Worm (Caenorhabditis elegans) whole organism, early embryonic: ENCODE results near the gene CD4.1.

Source experiments
- B0310.2 ChIP-seq: sonication (generic microtip); optimal IDR thresholded peaks from 2 replicates; lab custom pipeline; 2016; ENCODE audit warnings: mild to moderate bottlenecking, missing genetic modification characterization, missing compliant biosample characterization
- F13C5.2 ChIP-seq: sonication (generic microtip); optimal IDR thresholded peaks from 2 replicates; lab custom pipeline; 2017; ENCODE audit warnings: mild to moderate bottlenecking, missing genetic modification characterization, inconsistent platforms, missing compliant biosample characterization
- aly-1 ChIP-seq: sonication (generic microtip); optimal IDR thresholded peaks from 2 replicates; lab custom pipeline; 2016; ENCODE audit warnings: missing genetic modification characterization, missing compliant biosample characterization
- ama-1 ChIP-seq: fragments of 150-350 bp; optimal IDR thresholded peaks from 2 replicates; lab custom pipeline; 2014
- ceh-13 ChIP-seq: fragments of 200-800 bp; sonication (Bioruptor generic); optimal IDR thresholded peaks from 2 replicates; lab custom pipeline; 2018; ENCODE audit warnings: mild to moderate bottlenecking, missing genetic modification characterization, missing compliant biosample characterization
- ceh-36 ChIP-seq: sonication (generic microtip); optimal IDR thresholded peaks from 2 replicates; lab custom pipeline; 2016; ENCODE audit warnings: missing genetic modification characterization, inconsistent platforms, missing compliant biosample characterization
- ets-7 ChIP-seq: sonication (generic microtip); optimal IDR thresholded peaks from 2 replicates; lab custom pipeline; 2016; ENCODE audit warnings: missing genotype, missing genetic modification characterization, missing compliant biosample characterization
- flt-1 ChIP-seq: fragments of 200-800 bp; sonication (Bioruptor generic); IDR thresholded peaks from 2 replicates; pipeline ENCODE4 v1.3.6; 2022; ENCODE audit warnings: missing genetic modification characterization, missing compliant biosample characterization
- hmbx-1 ChIP-seq: sonication (generic microtip); optimal IDR thresholded peaks from 2 replicates; lab custom pipeline; 2016; ENCODE audit warnings: mild to moderate bottlenecking, missing genetic modification characterization, missing compliant biosample characterization
- hmg-4 ChIP-seq: fragments of 200-800 bp; sonication (Bioruptor generic); optimal IDR thresholded peaks from 2 replicates; lab custom pipeline; 2018; ENCODE audit warnings: mild to moderate bottlenecking, missing genetic modification characterization, missing compliant biosample characterization
- hnd-1 ChIP-seq: sonication (generic microtip); optimal IDR thresholded peaks from 2 replicates; lab custom pipeline; 2016; ENCODE audit warnings: missing genetic modification characterization, missing compliant biosample characterization
- pes-1 ChIP-seq: fragments of 200-800 bp; sonication (Bioruptor generic); IDR thresholded peaks from 2 replicates; pipeline ENCODE4 v1.3.6; 2022; ENCODE audit warnings: missing genetic modification reagents, missing genetic modification characterization, missing compliant biosample characterization
- scrt-1 ChIP-seq: fragments of 200-800 bp; sonication (Bioruptor generic); IDR thresholded peaks from 2 replicates; pipeline ENCODE4 v1.3.6; 2022; ENCODE audit warnings: missing genetic modification characterization, missing compliant biosample characterization
- sea-1 ChIP-seq: fragments of 200-800 bp; sonication (Bioruptor generic); conservative IDR thresholded peaks from 2 replicates; pipeline ENCODE4 v1.3.6; 2022; ENCODE audit warnings: missing genetic modification characterization, missing compliant biosample characterization
- tbx-11 ChIP-seq: fragments of 200-800 bp; sonication (Bioruptor generic); IDR thresholded peaks from 2 replicates; pipeline ENCODE4 v1.3.6; 2022; ENCODE audit warnings: missing genetic modification characterization, missing compliant biosample characterization
- tbx-37 ChIP-seq: fragments of 200-800 bp; sonication (Bioruptor generic); conservative IDR thresholded peaks from 2 replicates; pipeline ENCODE4 v1.3.6; 2022; ENCODE audit warnings: missing genetic modification reagents, missing genetic modification characterization, missing compliant biosample characterization
- tra-4 ChIP-seq: sonication (generic microtip); optimal IDR thresholded peaks from 2 replicates; lab custom pipeline; 2017; ENCODE audit warnings: missing genetic modification characterization, missing compliant biosample characterization

Gene CD4.1

ce11 chrV:5587955-5588354 is 18.4 kb upstream of the CD4.1 start:
- no peak for TF ChIP-seq tra-4 (tag; lab: Kevin White, UChicago)
- TF ChIP-seq B0310.2 (tag; lab: Kevin White, UChicago) = no peak
- TF ChIP-seq hnd-1 (tag; lab: Kevin White, UChicago) = no peak

- TF ChIP-seq F13C5.2 (tag; lab: Kevin White, UChicago) = no peak
- no peak for TF ChIP-seq scrt-1
- TF ChIP-seq ets-7 (tag; lab: Kevin White, UChicago) = no peak
- TF ChIP-seq hnd-1 (tag; lab: Kevin White, UChicago) = no peak
- TF ChIP-seq aly-1 = no peak
- no peak for TF ChIP-seq ceh-36
- no peak for TF ChIP-seq ceh-13 (GFP tag; lab: Kevin White, UChicago)
- TF ChIP-seq pes-1 (GFP tag; lab: Robert Waterston, UW) = no peak
- TF ChIP-seq sea-1 (GFP tag; lab: Robert Waterston, UW) = no peak
- no peak for TF ChIP-seq B0310.2 (tag; lab: Kevin White, UChicago)
- TF ChIP-seq tbx-11 (GFP tag; lab: Robert Waterston, UW) = no peak
- no peak for TF ChIP-seq tra-4 (tag; lab: Kevin White, UChicago)
- no peak for TF ChIP-seq tbx-37 (GFP tag; lab: Robert Waterston, UW)
- no peak for TF ChIP-seq hmbx-1 (tag; lab: Kevin White, UChicago)
- no peak for TF ChIP-seq flt-1 (GFP tag; lab: Robert Waterston, UW)
- no peak for TF ChIP-seq hmg-4 (GFP tag; lab: Kevin White, UChicago)
- no peak for TF ChIP-seq ama-1 (lab: Kevin White, UChicago)
These were observed 14.5 kb upstream of the CD4.1 start for ce11 chrV:5591887-5592286.

- TF ChIP-seq ceh-36 = peak; percentile 14
- TF ChIP-seq pes-1 (GFP tag; lab: Robert Waterston, UW) = peak; percentile 29; the same call in 1 of the 2 replicates
- TF ChIP-seq F13C5.2 (tag; lab: Kevin White, UChicago) = peak; percentile 20
- no peak for TF ChIP-seq hmg-4 (GFP tag; lab: Kevin White, UChicago)
These were observed 14.0 kb upstream of the CD4.1 start, which contains the start of gene vps-37 for ce11 chrV:5592323-5592722. Gene vps-37, plus strand, starts transcription at chrV:5592700.

- TF ChIP-seq ceh-13 (GFP tag; lab: Kevin White, UChicago) = no peak
- no peak for TF ChIP-seq tbx-37 (GFP tag; lab: Robert Waterston, UW)
- no peak for TF ChIP-seq tra-4 (tag; lab: Kevin White, UChicago)
- TF ChIP-seq ets-7 (tag; lab: Kevin White, UChicago) = no peak
- no peak for TF ChIP-seq aly-1
- no peak for TF ChIP-seq hnd-1 (tag; lab: Kevin White, UChicago)
- TF ChIP-seq hmbx-1 (tag; lab: Kevin White, UChicago) = no peak
- no peak for TF ChIP-seq ceh-36
- no peak for TF ChIP-seq sea-1 (GFP tag; lab: Robert Waterston, UW)
- no peak for TF ChIP-seq F13C5.2 (tag; lab: Kevin White, UChicago)
- TF ChIP-seq tbx-11 (GFP tag; lab: Robert Waterston, UW) = no peak
- TF ChIP-seq flt-1 (GFP tag; lab: Robert Waterston, UW) = no peak
- TF ChIP-seq B0310.2 (tag; lab: Kevin White, UChicago) = no peak
- no peak for TF ChIP-seq ama-1 (lab: Kevin White, UChicago)
- TF ChIP-seq pes-1 (GFP tag; lab: Robert Waterston, UW) = no peak
- TF ChIP-seq scrt-1 = no peak
- TF ChIP-seq hmg-4 (GFP tag; lab: Kevin White, UChicago) = no peak
These were observed 12.9 kb upstream of the CD4.1 start, which contains the start of gene mrpl-48 for ce11 chrV:5593406-5593805. Gene mrpl-48, plus strand, starts transcription at chrV:5593706.

- TF ChIP-seq B0310.2 (tag; lab: Kevin White, UChicago) (no peak), hnd-1 (tag; lab: Kevin White, UChicago) (no peak), flt-1 (GFP tag; lab: Robert Waterston, UW) (no peak)
These were observed 12.0 kb upstream of the CD4.1 start, which contains the start of gene crn-2 for ce11 chrV:5594315-5594714. Gene crn-2, plus strand, starts transcription at chrV:5594615.

ce11 chrV:5596391-5597030 is 9.8 kb upstream of the CD4.1 start, which contains the start of gene zhit-1:
Gene zhit-1, minus strand, starts transcription at chrV:5596551.
- no peak for TF ChIP-seq tra-4 (tag; lab: Kevin White, UChicago)
- no peak for TF ChIP-seq tbx-37 (GFP tag; lab: Robert Waterston, UW)
- TF ChIP-seq aly-1 = no peak
- no peak for TF ChIP-seq pes-1 (GFP tag; lab: Robert Waterston, UW)
- TF ChIP-seq scrt-1 = no peak
- TF ChIP-seq ama-1 (lab: Kevin White, UChicago) = no peak
- no peak for TF ChIP-seq hmbx-1 (tag; lab: Kevin White, UChicago)
- no peak for TF ChIP-seq ets-7 (tag; lab: Kevin White, UChicago)
- TF ChIP-seq B0310.2 (tag; lab: Kevin White, UChicago) = no peak
- TF ChIP-seq hnd-1 (tag; lab: Kevin White, UChicago) = no peak
- TF ChIP-seq hmg-4 (GFP tag; lab: Kevin White, UChicago) = no peak
- no peak for TF ChIP-seq flt-1 (GFP tag; lab: Robert Waterston, UW)
- no peak for TF ChIP-seq ceh-13 (GFP tag; lab: Kevin White, UChicago)
- TF ChIP-seq tbx-11 (GFP tag; lab: Robert Waterston, UW) = no peak
- TF ChIP-seq ceh-36 = no peak
- no peak for TF ChIP-seq F13C5.2 (tag; lab: Kevin White, UChicago)
- no peak for TF ChIP-seq sea-1 (GFP tag; lab: Robert Waterston, UW)

- TF ChIP-seq B0310.2 (tag; lab: Kevin White, UChicago) (no peak), hmbx-1 (tag; lab: Kevin White, UChicago) (no peak), ets-7 (tag; lab: Kevin White, UChicago) (no peak), tbx-37 (GFP tag; lab: Robert Waterston, UW) (no peak), tra-4 (tag; lab: Kevin White, UChicago) (no peak), aly-1 (no peak), hmg-4 (GFP tag; lab: Kevin White, UChicago) (no peak), F13C5.2 (tag; lab: Kevin White, UChicago) (no peak), tbx-11 (GFP tag; lab: Robert Waterston, UW) (no peak), ama-1 (lab: Kevin White, UChicago) (no peak), sea-1 (GFP tag; lab: Robert Waterston, UW) (no peak), flt-1 (GFP tag; lab: Robert Waterston, UW) (no peak), scrt-1 (no peak)
These were observed 5.1 kb upstream of the CD4.1 start, which contains the start of gene CD4.8 for ce11 chrV:5601263-5601662. Gene CD4.8, minus strand, starts transcription at chrV:5601363.
